Fruit fly (Drosophila melanogaster): Measurements from ENCODE around the gene Gapdh2.

Gapdh2 gene

DNA sequence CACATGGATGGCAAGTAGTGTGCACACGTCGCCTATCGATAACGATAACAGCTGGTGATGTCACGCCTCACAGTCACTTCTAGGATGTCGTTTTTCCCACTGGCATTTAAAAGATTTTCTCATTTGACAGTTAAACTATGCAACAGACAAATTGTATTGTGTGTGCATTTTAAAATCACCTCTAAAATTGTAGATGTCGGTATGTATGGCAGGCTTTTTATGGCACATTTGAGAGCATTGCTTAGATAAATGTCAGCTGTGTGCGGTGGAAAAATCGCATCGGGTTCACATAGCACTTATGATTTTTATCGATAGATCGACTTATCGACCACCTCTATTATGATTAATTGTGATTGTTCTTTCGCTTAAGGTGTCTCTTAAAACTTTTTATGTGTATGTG lies 23.8 kb upstream of the Gapdh2 start, which contains the start of the genes ArgRS and CG8578 (continued):
- TF ChIP-seq Bgb (GFP tag; IDR thresholded peaks at IDR 0.05; ENCODE audit: partially characterized antibody) = peak; percentile 71
- TF ChIP-seq tup (GFP tag; optimal IDR thresholded peaks at IDR 0.05) = no peak
- TF ChIP-seq peb (GFP tag; IDR thresholded peaks at IDR 0.05) = peak; percentile 41; the same call in 1 of the 2 replicates
- peak; percentile 66 for TF ChIP-seq Atf3 (GFP tag; optimal IDR thresholded peaks at IDR 0.05)
- TF ChIP-seq Hr78 (GFP tag; optimal IDR thresholded peaks at IDR 0.05) = no peak
- TF ChIP-seq dimm (GFP tag; IDR thresholded peaks at IDR 0.05) = no peak
- no peak for TF ChIP-seq CG8478 (optimal IDR thresholded peaks at IDR 0.05)
- TF ChIP-seq ash1 (GFP tag; optimal IDR thresholded peaks at IDR 0.05) = no peak
- no peak for TF ChIP-seq emc (GFP tag; optimal IDR thresholded peaks at IDR 0.05)
- TF ChIP-seq pros (GFP tag; optimal IDR thresholded peaks at IDR 0.05) = no peak
- no peak for TF ChIP-seq CG6813 (GFP tag; optimal IDR thresholded peaks at IDR 0.05)
- TF ChIP-seq CG1529 (GFP tag; optimal IDR thresholded peaks at IDR 0.05) = no peak
- TF ChIP-seq Optix (GFP tag; IDR thresholded peaks at IDR 0.05) = 0 out of 3 replicates have a peak, but pooled peaks have one; percentile 27
- no peak for TF ChIP-seq Ravus (GFP tag; IDR thresholded peaks at IDR 0.05)
- peak; percentile 34 for TF ChIP-seq CG13624 (GFP tag; optimal IDR thresholded peaks at IDR 0.05)
- TF ChIP-seq CG9215 (GFP tag; IDR thresholded peaks at IDR 0.05) = no peak
- TF ChIP-seq eve (GFP tag; optimal IDR thresholded peaks at IDR 0.05) = no peak
- TF ChIP-seq CG15011 (GFP tag; optimal IDR thresholded peaks at IDR 0.05) = no peak
- peak; percentile 89 for TF ChIP-seq row (GFP tag; IDR thresholded peaks at IDR 0.05)
- no peak for TF ChIP-seq esg (GFP tag; conservative IDR thresholded peaks at IDR 0.05)
- TF ChIP-seq chinmo (GFP tag; IDR thresholded peaks at IDR 0.05; ENCODE audit: partially characterized antibody) = peak; percentile 72; the same call in 2 of the 4 replicates
- no peak for TF ChIP-seq toy (GFP tag; IDR thresholded peaks at IDR 0.05)
- no peak for TF ChIP-seq CG15696 (tag; optimal IDR thresholded peaks at IDR 0.05)
- peak; percentile 67 for TF ChIP-seq CG7839 (tag; optimal IDR thresholded peaks at IDR 0.05)
- TF ChIP-seq Awh (GFP tag; IDR thresholded peaks at IDR 0.05) = no peak
- TF ChIP-seq ERR (GFP tag; optimal IDR thresholded peaks at IDR 0.05) = peak; percentile 80
- no peak for TF ChIP-seq pfk (GFP tag; optimal IDR thresholded peaks at IDR 0.05)
- TF ChIP-seq CG14050 (GFP tag; IDR thresholded peaks at IDR 0.05) = no peak
- TF ChIP-seq CG2678 (tag; optimal IDR thresholded peaks at IDR 0.05) = no peak
- TF ChIP-seq CG12299 (tag; optimal IDR thresholded peaks at IDR 0.05) = no peak
- TF ChIP-seq gem (tag; optimal IDR thresholded peaks at IDR 0.05) = peak; percentile 53
- TF ChIP-seq CG2889 (GFP tag; IDR thresholded peaks at IDR 0.05) = no peak
- no peak for TF ChIP-seq CG4328 (GFP tag; optimal IDR thresholded peaks at IDR 0.05)
- no peak for TF ChIP-seq CG7271 (tag; optimal IDR thresholded peaks at IDR 0.05)
- TF ChIP-seq chm (GFP tag; IDR thresholded peaks at IDR 0.05) = no peak
- no peak for TF ChIP-seq lov (optimal IDR thresholded peaks at IDR 0.05)
- no peak; the same call in 2 of the 3 replicates for TF ChIP-seq lov (GFP tag; IDR thresholded peaks at IDR 0.05)
- TF ChIP-seq Antp (GFP tag; optimal IDR thresholded peaks at IDR 0.05) = peak; percentile 93
- TF ChIP-seq prd (optimal IDR thresholded peaks at IDR 0.05) = no peak
- peak; percentile 85 for TF ChIP-seq prd (GFP tag; IDR thresholded peaks at IDR 0.05)
- no peak for TF ChIP-seq Nf-YA (GFP tag; IDR thresholded peaks at IDR 0.05)
- TF ChIP-seq Sox102F (GFP tag; optimal IDR thresholded peaks at IDR 0.05) = no peak
- peak; percentile 37 for TF ChIP-seq Hsf (GFP tag; optimal IDR thresholded peaks at IDR 0.05)
- no peak for TF ChIP-seq CrebB (tag; optimal IDR thresholded peaks at IDR 0.05)
- TF ChIP-seq CG18476 (GFP tag; optimal IDR thresholded peaks at IDR 0.05) = no peak
- peak; percentile 53 for TF ChIP-seq grau (tag; optimal IDR thresholded peaks at IDR 0.05)
- 0 out of 2 replicates have a peak, but pooled peaks have one; percentile 61 for TF ChIP-seq ttk (GFP tag; IDR thresholded peaks at IDR 0.05)
- peak; percentile 30 for TF ChIP-seq CG33557 (GFP tag; optimal IDR thresholded peaks at IDR 0.05)
- TF ChIP-seq NC2β (GFP tag; optimal IDR thresholded peaks at IDR 0.05) = peak; percentile 30
- no peak for TF ChIP-seq Trl (optimal IDR thresholded peaks at IDR 0.05)
- peak; percentile 82 for TF ChIP-seq Trl (GFP tag; optimal IDR thresholded peaks at IDR 0.05)
- no peak for TF ChIP-seq hth (optimal IDR thresholded peaks at IDR 0.05)
- peak; percentile 22 for TF ChIP-seq CG17385 (GFP tag; optimal IDR thresholded peaks at IDR 0.05)
